Worm (Caenorhabditis elegans) whole organism, L4 larva: ENCODE data around the gene fbxb-18.

ENCODE experiments used
- ama-1 ChIP-seq: fragments of 150-350 bp; optimal IDR thresholded peaks from 2 replicates; lab custom pipeline; 2014; ENCODE audit warnings: inconsistent platforms, mixed read lengths
- hlh-30 ChIP-seq: sonication (generic microtip); optimal IDR thresholded peaks from 2 replicates; lab custom pipeline; 2017; ENCODE audit warnings: antibody characterized with exemption, mild to moderate bottlenecking, missing genetic modification characterization, missing compliant biosample characterization; ENCODE audit not compliant: insufficient read depth
- lin-13 ChIP-seq: fragments of 150-350 bp; optimal IDR thresholded peaks from 2 replicates; lab custom pipeline; 2014; ENCODE audit warnings: missing biosample characterization, missing genetic modification reagents, missing genetic modification characterization
- lin-38 ChIP-seq: fragments of 200-800 bp; sonication (Bioruptor generic); IDR thresholded peaks from 2 replicates; pipeline ENCODE4 v1.3.6; 2022; ENCODE audit warnings: missing genetic modification reagents, missing genetic modification characterization, missing compliant biosample characterization
- mep-1 ChIP-seq: fragments of 150-350 bp; sonication (generic microtip); optimal IDR thresholded peaks from 3 replicates; lab custom pipeline; 2014; ENCODE audit warnings: missing biosample characterization, missing genetic modification characterization
- nhr-25 ChIP-seq: sonication (generic microtip); optimal IDR thresholded peaks from 2 replicates; lab custom pipeline; 2017; ENCODE audit warnings: missing genetic modification characterization, mild to moderate bottlenecking, missing compliant biosample characterization, antibody characterized with exemption, moderate library complexity, borderline replicate concordance; ENCODE audit not compliant: insufficient read depth
- skn-1 ChIP-seq: fragments of 150-350 bp; optimal IDR thresholded peaks from 2 replicates; lab custom pipeline; 2014; ENCODE audit warnings: missing biosample characterization, missing genetic modification characterization
- unc-39 ChIP-seq: sonication (generic microtip); optimal IDR thresholded peaks from 2 replicates; lab custom pipeline; 2017; ENCODE audit warnings: missing biosample characterization, missing genetic modification characterization
- unc-62 ChIP-seq, 3 experiments: fragments of 150-350 bp in 1 of 3; sonication (generic microtip); optimal IDR thresholded peaks in 2 of 3; peaks in 1 of 3; 1 replicate in 1 of 3; 2 replicates in 2 of 3; lab custom pipeline; 2014 to 2017; ENCODE audit warnings: missing biosample characterization in 3 of 3, missing genetic modification characterization in 3 of 3, missing genetic modification reagents in 3 of 3, missing genotype in 1 of 3
- zag-1 ChIP-seq: fragments of 150-350 bp; optimal IDR thresholded peaks from 2 replicates; lab custom pipeline; 2014; ENCODE audit warnings: missing biosample characterization, missing genetic modification characterization
- zip-2 ChIP-seq: fragments of 150-350 bp; optimal IDR thresholded peaks from 2 replicates; lab custom pipeline; 2014; ENCODE audit warnings: missing biosample characterization, missing genetic modification characterization

- TF ChIP-seq nhr-25 (tag; lab: Kevin White, UChicago) (no peak), zag-1 (tag; lab: Kevin White, UChicago) (no peak), lin-13 (GFP tag; lab: Kevin White, UChicago) (no peak), unc-62 (GFP tag; optimal IDR thresholded peaks at IDR 0.05 in 1 of 2; lab: Kevin White, UChicago) (no peak), unc-62 (tag; optimal IDR thresholded peaks at IDR 0.05; lab: Kevin White, UChicago) (no peak), unc-39 (tag; lab: Kevin White, UChicago) (no peak), hlh-30 (tag; lab: Kevin White, UChicago) (no peak), zip-2 (tag; lab: Kevin White, UChicago) (no peak), mep-1 (tag; lab: Kevin White, UChicago) (no peak), skn-1 (no peak), lin-38 (GFP tag; lab: Robert Waterston, UW) (no peak), ama-1 (lab: Kevin White, UChicago) (no peak)
These were observed 35.3 kb downstream of the fbxb-18 start, which contains the start of gene fbxb-15 for ce11 chrII:1653397-1653796.
